6 worm cellular contexts compared by ENCODE assay signal in the genomic region with DNA sequence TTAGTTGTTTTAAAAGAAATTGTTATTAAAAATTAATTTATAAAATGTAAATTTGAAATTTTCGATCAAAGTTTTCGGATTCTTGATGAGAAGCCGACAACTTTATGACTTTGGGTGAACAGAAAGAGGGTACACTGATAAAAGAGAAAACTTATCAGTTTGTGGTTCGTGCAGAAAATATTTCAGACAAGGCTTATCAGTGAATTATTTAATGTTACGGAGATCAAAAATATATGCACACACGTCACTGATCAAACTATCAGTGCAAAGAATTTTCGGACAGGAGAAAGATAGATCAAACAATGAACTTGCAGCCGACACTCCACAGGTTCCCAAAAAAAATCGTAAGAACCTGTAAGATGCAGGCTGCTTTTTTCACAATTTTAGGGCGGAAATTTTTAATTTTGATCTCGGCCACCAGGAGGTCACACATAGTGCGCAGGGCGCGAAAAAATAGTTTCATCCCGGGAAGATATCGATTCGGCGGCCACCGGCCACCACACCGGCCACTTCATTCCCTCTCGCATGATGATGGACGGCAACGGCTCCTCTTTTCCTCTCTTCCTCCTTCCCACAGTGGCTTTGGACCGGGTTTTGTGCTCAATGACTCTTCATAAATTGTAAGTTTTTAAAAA.
A peak's percentile ranks its signal among the peaks of the same experiment; 100 is the strongest.
TF ChIP-seq lines count a peak whose summit lies in the region.

TSS of gene F22E5.17 (plus strand) at position 508 of the 635 bp plus-strand sequence.

TF ChIP-seq in whole organism, L1 larva, 84 proteins besides CTCF, POLR2A, EP300 and RAD21 (continues in another document):
- no peak for TF ChIP-seq vab-15 (tag; optimal IDR thresholded peaks at IDR 0.05; lab: Kevin White, UChicago)
- TF ChIP-seq aly-2 (tag; optimal IDR thresholded peaks at IDR 0.05; lab: Kevin White, UChicago) = no peak
- TF ChIP-seq rnt-1 (tag; optimal IDR thresholded peaks at IDR 0.05; lab: Kevin White, UChicago) = no peak
- no peak for TF ChIP-seq lsy-2 (tag; optimal IDR thresholded peaks at IDR 0.05; lab: Kevin White, UChicago)
- no peak for TF ChIP-seq efl-1 (optimal IDR thresholded peaks at IDR 0.05; lab: Kevin White, UChicago)
- TF ChIP-seq efl-1 (GFP tag; optimal IDR thresholded peaks at IDR 0.05 in 1 of 2; lab: Kevin White, UChicago) = no peak
- TF ChIP-seq pqm-1 (tag; optimal IDR thresholded peaks at IDR 0.05; lab: Kevin White, UChicago) = peak; percentile 69
- no peak for TF ChIP-seq alr-1 (tag; optimal IDR thresholded peaks at IDR 0.05; lab: Kevin White, UChicago; ENCODE audit: borderline replicate concordance)
- no peak for TF ChIP-seq nhr-85 (tag; lab: Kevin White, UChicago)
- no peak for TF ChIP-seq mef-2 (tag; optimal IDR thresholded peaks at IDR 0.05; lab: Kevin White, UChicago)
- peak in 1 of 2 experiments; percentile 10 for TF ChIP-seq lin-35 (GFP tag; optimal IDR thresholded peaks at IDR 0.05; lab: Kevin White, UChicago)
- TF ChIP-seq efl-3 (GFP tag; optimal IDR thresholded peaks at IDR 0.05; lab: Kevin White, UChicago) = no peak
- TF ChIP-seq C34B4.2 (tag; optimal IDR thresholded peaks at IDR 0.05; lab: Kevin White, UChicago) = no peak
- TF ChIP-seq zip-4 (GFP tag; optimal IDR thresholded peaks at IDR 0.05; lab: Kevin White, UChicago) = no peak

TF ChIP-seq in whole organism, L2 larva, 48 proteins besides CTCF, POLR2A, EP300 and RAD21 (continues in another document):
- TF ChIP-seq fos-1 (tag; optimal IDR thresholded peaks at IDR 0.05; lab: Kevin White, UChicago) (peak; percentile 88), ama-1 (optimal IDR thresholded peaks at IDR 0.05; lab: Kevin White, UChicago) (no peak), gmeb-1 (tag; optimal IDR thresholded peaks at IDR 0.05; lab: Kevin White, UChicago) (peak; percentile 19), unc-39 (tag; optimal IDR thresholded peaks at IDR 0.05; lab: Kevin White, UChicago) (no peak), nhr-23 (tag; optimal IDR thresholded peaks at IDR 0.05; lab: Kevin White, UChicago) (no peak), nhr-237 (tag; optimal IDR thresholded peaks at IDR 0.05; lab: Kevin White, UChicago) (no peak), lin-13 (GFP tag; optimal IDR thresholded peaks at IDR 0.05; lab: Kevin White, UChicago) (no peak), sma-9 (GFP tag; optimal IDR thresholded peaks at IDR 0.05; lab: Kevin White, UChicago) (peak; percentile 77), sma-9 (tag; optimal IDR thresholded peaks at IDR 0.05; lab: Kevin White, UChicago) (no peak), nhr-11 (tag; optimal IDR thresholded peaks at IDR 0.05; lab: Kevin White, UChicago) (no peak), unc-55 (GFP tag; optimal IDR thresholded peaks at IDR 0.05; lab: Kevin White, UChicago) (no peak), ZK546.5 (tag; optimal IDR thresholded peaks at IDR 0.05; lab: Kevin White, UChicago) (no peak), elt-1 (tag; optimal IDR thresholded peaks at IDR 0.05; lab: Kevin White, UChicago) (no peak), sma-3 (GFP tag; optimal IDR thresholded peaks at IDR 0.05; lab: Kevin White, UChicago) (no peak), F13H6.1 (tag; optimal IDR thresholded peaks at IDR 0.05; lab: Kevin White, UChicago) (peak; percentile 1)

TF ChIP-seq in whole organism, L3 larva, 47 proteins besides CTCF, POLR2A, EP300 and RAD21:
- TF ChIP-seq skn-1 (tag; optimal IDR thresholded peaks at IDR 0.05; lab: Kevin White, UChicago) (peak; percentile 4), elt-2 (tag; optimal IDR thresholded peaks at IDR 0.05; lab: Kevin White, UChicago) (peak; percentile 94), nhr-11 (tag; optimal IDR thresholded peaks at IDR 0.05; lab: Kevin White, UChicago) (no peak), ceh-16 (tag; optimal IDR thresholded peaks at IDR 0.05; lab: Kevin White, UChicago) (no peak), hmg-11 (tag; optimal IDR thresholded peaks at IDR 0.05; lab: Kevin White, UChicago) (no peak), pqm-1 (tag; optimal IDR thresholded peaks at IDR 0.05; lab: Kevin White, UChicago) (peak; percentile 69), snpc-4 (tag; optimal IDR thresholded peaks at IDR 0.05; lab: Kevin White, UChicago) (no peak)
TF ChIP-seq in whole organism, L3 larva: peak in this region for 3.

TF ChIP-seq in whole organism, L4 larva, 104 proteins besides CTCF, POLR2A, EP300 and RAD21 (continues in another document):
- TF ChIP-seq nhr-102 (tag; optimal IDR thresholded peaks at IDR 0.05; lab: Kevin White, UChicago) (peak; percentile 22), spr-1 (tag; optimal IDR thresholded peaks at IDR 0.05; lab: Kevin White, UChicago) (no peak), daf-8 (GFP tag; IDR thresholded peaks at IDR 0.05; lab: Robert Waterston, UW) (no peak), ZK337.2 (GFP tag; IDR thresholded peaks at IDR 0.05; lab: Robert Waterston, UW) (no peak), mes-2 (tag; optimal IDR thresholded peaks at IDR 0.05; lab: Kevin White, UChicago; ENCODE audit: poor library complexity, severe bottlenecking) (no peak), zag-1 (tag; optimal IDR thresholded peaks at IDR 0.05; lab: Kevin White, UChicago) (no peak), ceh-82 (tag; optimal IDR thresholded peaks at IDR 0.05; lab: Kevin White, UChicago) (no peak), mdl-1 (tag; optimal IDR thresholded peaks at IDR 0.05; lab: Kevin White, UChicago) (no peak), madf-5 (GFP tag; IDR thresholded peaks at IDR 0.05; lab: Robert Waterston, UW) (no peak), ztf-7 (tag; optimal IDR thresholded peaks at IDR 0.05; lab: Kevin White, UChicago) (no peak), php-3 (GFP tag; IDR thresholded peaks at IDR 0.05; lab: Robert Waterston, UW) (peak; percentile 48; the same call in 1 of the 2 replicates), lin-13 (GFP tag; optimal IDR thresholded peaks at IDR 0.05; lab: Kevin White, UChicago) (no peak), nhr-10 (tag; optimal IDR thresholded peaks at IDR 0.05; lab: Kevin White, UChicago) (no peak), rbr-2 (tag; optimal IDR thresholded peaks at IDR 0.05; lab: Kevin White, UChicago) (no peak), hlh-11 (tag; optimal IDR thresholded peaks at IDR 0.05; lab: Kevin White, UChicago) (peak; percentile 63), fos-1 (tag; optimal IDR thresholded peaks at IDR 0.05; lab: Kevin White, UChicago) (no peak), vab-7 (GFP tag; IDR thresholded peaks at IDR 0.05; lab: Robert Waterston, UW) (no peak), hlh-30 (tag; optimal IDR thresholded peaks at IDR 0.05; lab: Kevin White, UChicago; ENCODE audit: insufficient read depth) (no peak)

TF ChIP-seq in whole organism, late embryonic, 69 proteins besides CTCF, POLR2A, EP300 and RAD21:
- TF ChIP-seq elt-2 (tag; optimal IDR thresholded peaks at IDR 0.05; lab: Kevin White, UChicago) = peak; percentile 84
- TF ChIP-seq pax-1 (tag; optimal IDR thresholded peaks at IDR 0.05; lab: Kevin White, UChicago) = no peak
TF ChIP-seq in whole organism, late embryonic: peak in this region for 1.

TF ChIP-seq in whole organism, young adult, 124 proteins besides CTCF, POLR2A, EP300 and RAD21 (continues in another document):
- TF ChIP-seq zim-3 (tag; optimal IDR thresholded peaks at IDR 0.05; lab: Kevin White, UChicago) (no peak), sptf-2 (GFP tag; optimal IDR thresholded peaks at IDR 0.05; lab: Kevin White, UChicago) (no peak), F39B2.1 (GFP tag; IDR thresholded peaks at IDR 0.05; lab: Robert Waterston, UW) (no peak), fkh-3 (tag; optimal IDR thresholded peaks at IDR 0.05; lab: Kevin White, UChicago) (no peak), Y67H2A.10 (GFP tag; conservative IDR thresholded peaks at IDR 0.05; lab: Robert Waterston, UW) (no peak), efl-1 (GFP tag; optimal IDR thresholded peaks at IDR 0.05; lab: Kevin White, UChicago) (peak; percentile 63), dpff-1 (tag; optimal IDR thresholded peaks at IDR 0.05; lab: Kevin White, UChicago) (no peak), hmg-1.2 (GFP tag; IDR thresholded peaks at IDR 0.05; lab: Robert Waterston, UW) (no peak), ztf-26 (tag; optimal IDR thresholded peaks at IDR 0.05; lab: Kevin White, UChicago) (no peak), repo-1 (tag; optimal IDR thresholded peaks at IDR 0.05; lab: Kevin White, UChicago) (no peak), pbrm-1 (GFP tag; IDR thresholded peaks at IDR 0.05; lab: Robert Waterston, UW) (no peak), Y95B8A.8 (GFP tag; IDR thresholded peaks at IDR 0.05; lab: Robert Waterston, UW) (no peak), nhr-80 (tag; optimal IDR thresholded peaks at IDR 0.05; lab: Kevin White, UChicago) (peak; percentile 84), lag-1 (GFP tag; IDR thresholded peaks at IDR 0.05; lab: Robert Waterston, UW) (no peak), ztf-28 (GFP tag; IDR thresholded peaks at IDR 0.05; lab: Robert Waterston, UW) (no peak), B0336.3 (GFP tag; IDR thresholded peaks at IDR 0.05; lab: Robert Waterston, UW) (no peak), snpc-3.4 (tag; optimal IDR thresholded peaks at IDR 0.05; lab: Kevin White, UChicago) (no peak), snpc-4 (GFP tag; optimal IDR thresholded peaks at IDR 0.05; lab: Kevin White, UChicago) (no peak), snpc-4 (tag; optimal IDR thresholded peaks at IDR 0.05; lab: Kevin White, UChicago) (peak in 1 of 4 experiments; percentile 36), dox-1 (GFP tag; IDR thresholded peaks at IDR 0.05; lab: Robert Waterston, UW) (0 out of 2 replicates have a peak, but pooled peaks have one; percentile 17), ceh-100 (GFP tag; IDR thresholded peaks at IDR 0.05; lab: Robert Waterston, UW) (no peak), lir-1 (GFP tag; conservative IDR thresholded peaks at IDR 0.05; lab: Robert Waterston, UW) (no peak), egl-44 (GFP tag; IDR thresholded peaks at IDR 0.05; lab: Robert Waterston, UW) (no peak), F23B12.7 (tag; optimal IDR thresholded peaks at IDR 0.05; lab: Kevin White, UChicago; ENCODE audit: insufficient read depth) (no peak), nhr-179 (tag; optimal IDR thresholded peaks at IDR 0.05; lab: Kevin White, UChicago) (no peak), sdz-38 (tag; optimal IDR thresholded peaks at IDR 0.05; lab: Kevin White, UChicago) (no peak), hsf-1 (GFP tag; IDR thresholded peaks at IDR 0.05; lab: Robert Waterston, UW) (no peak), atf-7 (tag; optimal IDR thresholded peaks at IDR 0.05; lab: Kevin White, UChicago) (peak; percentile 36), madf-8 (GFP tag; conservative IDR thresholded peaks at IDR 0.05; lab: Robert Waterston, UW) (peak; percentile 62), F49E8.2 (tag; optimal IDR thresholded peaks at IDR 0.05; lab: Kevin White, UChicago; ENCODE audit: insufficient read depth) (no peak), pha-4 (tag; optimal IDR thresholded peaks at IDR 0.05; lab: Kevin White, UChicago) (no peak), ceh-58 (GFP tag; IDR thresholded peaks at IDR 0.05; lab: Robert Waterston, UW) (no peak), F10E7.11 (tag; optimal IDR thresholded peaks at IDR 0.05; lab: Kevin White, UChicago) (no peak), ekl-4 (GFP tag; IDR thresholded peaks at IDR 0.05; lab: Robert Waterston, UW) (0 out of 2 replicates have a peak, but pooled peaks have one; percentile 10), madf-6 (GFP tag; IDR thresholded peaks at IDR 0.05; lab: Robert Waterston, UW) (peak; percentile 74), lin-54 (GFP tag; optimal IDR thresholded peaks at IDR 0.05; lab: Kevin White, UChicago) (no peak)
